Fruit fly (Drosophila melanogaster): Measurements from ENCODE around the gene Hmx.

- TF ChIP-seq ttk (optimal IDR thresholded peaks at IDR 0.05) (no peak), Sin3A (optimal IDR thresholded peaks at IDR 0.05) (no peak), Myc (optimal IDR thresholded peaks at IDR 0.05) (no peak), h (optimal IDR thresholded peaks at IDR 0.05) (no peak)
Measured at dm6 chr3R:17566619-17567489, 8.1 kb downstream of the Hmx start.

Measured in Kc167 (cell line).